Worm (Caenorhabditis elegans) whole organism, L4 larva: ENCODE results near the gene W04E12.4.

Experiments
- ZK546.5 ChIP-seq, 2 experiments: sonication (generic microtip); optimal IDR thresholded peaks; 2 replicates each; lab custom pipeline; 2017; ENCODE audit warnings: missing biosample characterization in 2 of 2, missing genetic modification characterization in 2 of 2
- arid-1 ChIP-seq: fragments of 200-800 bp; sonication (Bioruptor generic); conservative IDR thresholded peaks from 2 replicates; pipeline ENCODE4 v1.3.6; 2022; ENCODE audit warnings: missing genetic modification reagents, missing genetic modification characterization, missing compliant biosample characterization
- ceh-82 ChIP-seq: sonication (generic microtip); optimal IDR thresholded peaks from 2 replicates; lab custom pipeline; 2017; ENCODE audit warnings: missing biosample characterization, missing genetic modification characterization
- ces-1 ChIP-seq: fragments of 150-350 bp; sonication (generic microtip); optimal IDR thresholded peaks from 4 replicates; lab custom pipeline; 2014; ENCODE audit warnings: missing biosample characterization, missing genetic modification reagents, missing genetic modification characterization
- jun-1 ChIP-seq: fragments of 150-350 bp; optimal IDR thresholded peaks from 2 replicates; lab custom pipeline; 2014; ENCODE audit warnings: missing biosample characterization, missing genetic modification reagents, missing genetic modification characterization
- lim-7 ChIP-seq: fragments of 200-800 bp; sonication (Bioruptor generic); IDR thresholded peaks from 2 replicates; pipeline ENCODE4 v1.3.6; 2022; ENCODE audit warnings: missing genetic modification characterization, missing compliant biosample characterization
- lin-1 ChIP-seq: fragments of 200-800 bp; sonication (Bioruptor generic); IDR thresholded peaks from 2 replicates; pipeline ENCODE4 v1.3.6; 2022; ENCODE audit warnings: missing genetic modification reagents, missing genetic modification characterization, missing compliant biosample characterization
- lin-29 ChIP-seq: fragments of 200-800 bp; sonication (Bioruptor generic); IDR thresholded peaks from 2 replicates; pipeline ENCODE4 v1.3.6; 2022; ENCODE audit warnings: missing genetic modification reagents, missing genetic modification characterization, missing compliant biosample characterization
- mdl-1 ChIP-seq, 2 experiments: fragments of 150-350 bp in 1 of 2; sonication (generic microtip) in 1 of 2; optimal IDR thresholded peaks; 2 replicates each; lab custom pipeline; 2014 to 2017; ENCODE audit warnings: missing biosample characterization in 2 of 2, missing genetic modification characterization in 2 of 2
- nhr-41 ChIP-seq: fragments of 200-800 bp; sonication (Bioruptor generic); IDR thresholded peaks from 2 replicates; pipeline ENCODE4 v1.3.6; 2022; ENCODE audit warnings: missing genetic modification reagents, missing genetic modification characterization, missing compliant biosample characterization
- skn-1 ChIP-seq: fragments of 150-350 bp; optimal IDR thresholded peaks from 2 replicates; lab custom pipeline; 2014; ENCODE audit warnings: missing biosample characterization, missing genetic modification characterization
- unc-39 ChIP-seq: sonication (generic microtip); optimal IDR thresholded peaks from 2 replicates; lab custom pipeline; 2017; ENCODE audit warnings: missing biosample characterization, missing genetic modification characterization
- zag-1 ChIP-seq: fragments of 150-350 bp; optimal IDR thresholded peaks from 2 replicates; lab custom pipeline; 2014; ENCODE audit warnings: missing biosample characterization, missing genetic modification characterization

DNA sequence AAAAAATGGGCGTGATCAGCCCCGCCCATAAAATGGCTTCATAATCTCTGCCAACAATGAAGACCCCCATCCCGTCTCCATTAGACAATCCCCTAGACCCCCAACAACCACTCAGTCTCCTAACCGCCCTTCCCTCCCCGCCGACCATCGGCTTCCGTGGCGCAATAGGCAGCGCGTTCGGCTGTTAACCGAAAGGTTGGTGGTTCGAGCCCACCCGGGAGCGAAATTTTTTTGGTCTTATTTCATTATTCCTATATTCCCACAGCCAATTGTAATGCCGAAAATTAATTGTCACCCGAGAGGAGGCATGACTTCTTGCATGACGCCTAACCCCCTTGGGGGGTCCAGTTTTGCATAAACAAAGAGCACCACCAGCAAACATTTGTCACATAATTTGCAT, 20.5 kb upstream of the W04E12.4 start:
- 0 out of 2 replicates have a peak, but pooled peaks have one; percentile 20 for TF ChIP-seq lin-1 (GFP tag; lab: Robert Waterston, UW)
- no peak for TF ChIP-seq nhr-41 (GFP tag; lab: Robert Waterston, UW)
- TF ChIP-seq jun-1 (tag; lab: Kevin White, UChicago) = no peak
- TF ChIP-seq mdl-1 (tag; optimal IDR thresholded peaks at IDR 0.05; lab: Kevin White, UChicago) = no peak
- TF ChIP-seq ZK546.5 (tag; optimal IDR thresholded peaks at IDR 0.05; lab: Kevin White, UChicago) = no peak
- no peak for TF ChIP-seq unc-39 (tag; lab: Kevin White, UChicago)
- TF ChIP-seq zag-1 (tag; lab: Kevin White, UChicago) = no peak
- no peak for TF ChIP-seq ceh-82 (tag; lab: Kevin White, UChicago)
- TF ChIP-seq lin-29 (GFP tag; lab: Robert Waterston, UW) = 0 out of 2 replicates have a peak, but pooled peaks have one; percentile 31
- no peak; the same call in 1 of the 2 replicates for TF ChIP-seq arid-1
- no peak for TF ChIP-seq skn-1 (tag; lab: Kevin White, UChicago)
- TF ChIP-seq ces-1 = no peak
- peak; percentile 73 for TF ChIP-seq lim-7 (GFP tag; lab: Robert Waterston, UW)
